Worm (Caenorhabditis elegans) whole organism, L4/young adult: ENCODE data around the gene cyn-6.

Experiments used
- dao-5 ChIP-seq: sonication (generic microtip); optimal IDR thresholded peaks from 2 replicates; lab custom pipeline; 2016; ENCODE audit warnings: missing genotype, missing genetic modification characterization, moderate library complexity, missing compliant biosample characterization
- him-1 ChIP-seq: sonication (generic microtip); optimal IDR thresholded peaks from 2 replicates; lab custom pipeline; 2016; ENCODE audit warnings: missing genotype, missing genetic modification reagents, missing genetic modification characterization, missing compliant biosample characterization

DNA sequence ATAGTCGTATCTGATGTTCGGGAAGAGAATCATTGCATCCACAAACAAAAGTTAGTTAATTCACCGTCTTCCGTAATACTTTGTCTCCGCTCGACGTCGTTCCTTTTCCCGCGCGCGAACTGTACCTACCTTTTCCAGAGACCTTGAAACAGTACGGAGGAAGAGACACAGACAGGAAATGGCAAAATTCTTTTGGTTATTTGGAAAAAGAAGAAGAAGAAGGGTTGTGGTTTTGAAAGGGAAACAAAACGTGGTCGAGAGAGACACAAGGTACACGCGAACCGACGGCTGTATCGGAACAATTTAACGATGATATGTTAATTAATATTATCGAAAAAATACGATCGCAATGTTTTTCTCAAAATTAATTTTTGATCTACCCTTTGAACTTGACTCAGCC lies 23.2 kb upstream of the cyn-6 start:
- TF ChIP-seq him-1 (tag; lab: Kevin White, UChicago) (no peak), dao-5 (tag; lab: Kevin White, UChicago) (no peak)
